Fruit fly (Drosophila melanogaster) Kc167 (cell line): ENCODE data around the gene CG9393.

Source experiments
- Myc ChIP-seq: fragments of >200 bp; optimal IDR thresholded peaks from 2 replicates; lab custom pipeline; 2017; ENCODE audit warnings: missing external identifiers
- Sin3A ChIP-seq: fragments of >200 bp; optimal IDR thresholded peaks from 2 replicates; lab custom pipeline; 2018; ENCODE audit warnings: missing external identifiers
- h ChIP-seq: fragments of >200 bp; optimal IDR thresholded peaks from 3 replicates; lab custom pipeline; 2018; ENCODE audit warnings: missing external identifiers
- insv ChIP-seq: fragments of >200 bp; optimal IDR thresholded peaks from 3 replicates; lab custom pipeline; 2018; ENCODE audit warnings: missing external identifiers
- psq ChIP-seq: fragments of >200 bp; optimal IDR thresholded peaks from 2 replicates; lab custom pipeline; 2017; ENCODE audit warnings: missing external identifiers
- ttk ChIP-seq: sonication (Bioruptor generic); optimal IDR thresholded peaks from 2 replicates; lab custom pipeline; 2017; ENCODE audit warnings: missing external identifiers

The CG9393 gene

DNA sequence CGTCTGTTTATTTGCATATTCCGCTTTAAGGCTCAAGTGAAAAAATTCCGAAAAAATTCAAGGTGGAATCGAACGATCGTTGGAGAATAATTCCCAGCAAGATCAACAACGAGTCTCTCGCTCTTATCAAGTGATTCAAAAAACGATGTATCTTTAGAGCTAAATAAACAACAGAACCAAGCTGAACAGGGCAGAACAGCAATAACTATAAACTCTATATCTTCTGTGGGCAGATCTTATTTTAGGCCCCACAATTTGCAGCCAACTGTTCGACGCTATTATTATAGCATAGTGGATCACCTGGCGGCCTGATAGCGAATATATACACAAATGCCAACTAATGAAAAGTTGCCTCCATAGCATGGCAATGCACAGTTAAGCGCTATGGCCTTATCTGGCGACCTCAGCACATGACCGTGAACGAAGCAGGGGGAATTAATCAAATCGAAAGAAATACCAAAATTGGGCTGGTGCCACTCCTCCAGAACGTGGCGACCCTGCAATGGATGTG lies 34.0 kb downstream of the CG9393 start:
- TF ChIP-seq psq (lab: Kevin White, UChicago) (no peak), Myc (lab: Kevin White, UChicago) (no peak), ttk (lab: Kevin White, UChicago) (no peak), h (lab: Kevin White, UChicago) (no peak), insv (lab: Kevin White, UChicago) (no peak), Sin3A (lab: Kevin White, UChicago) (no peak)

DNA sequence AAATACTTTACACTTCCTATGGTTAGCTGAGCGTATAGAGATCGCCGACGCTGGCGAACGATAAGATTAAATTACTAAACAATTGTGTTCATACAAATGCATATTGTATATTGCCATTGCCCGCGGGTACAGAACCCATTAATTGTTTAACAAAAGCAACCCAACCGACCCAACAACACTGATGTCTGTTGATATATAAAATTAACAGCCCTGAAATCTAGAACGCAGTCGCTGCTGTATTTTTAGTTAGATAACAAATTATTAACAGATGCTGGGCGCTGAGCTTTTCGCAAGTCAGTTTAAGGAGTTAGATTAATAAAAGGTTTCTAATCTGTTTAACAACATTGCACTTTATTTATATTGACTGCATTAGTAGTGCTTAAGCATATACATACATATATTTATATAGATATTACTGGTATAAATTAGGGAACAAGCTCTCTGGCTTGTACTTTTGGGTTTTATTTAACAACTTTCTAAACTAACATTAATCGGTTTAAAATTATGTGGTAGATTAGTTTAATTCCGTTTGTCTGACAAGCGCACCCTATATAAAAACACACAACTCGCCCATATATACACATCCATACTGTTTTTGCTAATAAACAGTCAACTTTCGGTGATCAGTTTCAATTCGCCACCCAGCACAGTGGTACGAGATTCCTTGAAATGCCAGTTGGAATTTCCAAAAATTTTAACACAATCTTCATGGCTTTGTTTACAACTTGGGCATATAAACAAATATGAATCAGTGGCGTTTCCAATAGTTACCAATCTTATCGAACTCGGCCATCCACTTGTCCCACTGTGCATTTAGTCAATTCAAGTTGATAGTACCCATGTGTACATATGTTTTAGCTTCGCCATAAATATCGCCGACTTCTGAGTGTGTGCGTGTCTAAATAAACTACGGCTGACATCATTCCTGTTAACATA lies 35.3 kb downstream of the CG9393 start:
- TF ChIP-seq ttk (lab: Kevin White, UChicago) = no peak
- no peak for TF ChIP-seq Sin3A (lab: Kevin White, UChicago)
- TF ChIP-seq psq (lab: Kevin White, UChicago) = no peak
- no peak for TF ChIP-seq Myc (lab: Kevin White, UChicago)
- no peak for TF ChIP-seq insv (lab: Kevin White, UChicago)

DNA sequence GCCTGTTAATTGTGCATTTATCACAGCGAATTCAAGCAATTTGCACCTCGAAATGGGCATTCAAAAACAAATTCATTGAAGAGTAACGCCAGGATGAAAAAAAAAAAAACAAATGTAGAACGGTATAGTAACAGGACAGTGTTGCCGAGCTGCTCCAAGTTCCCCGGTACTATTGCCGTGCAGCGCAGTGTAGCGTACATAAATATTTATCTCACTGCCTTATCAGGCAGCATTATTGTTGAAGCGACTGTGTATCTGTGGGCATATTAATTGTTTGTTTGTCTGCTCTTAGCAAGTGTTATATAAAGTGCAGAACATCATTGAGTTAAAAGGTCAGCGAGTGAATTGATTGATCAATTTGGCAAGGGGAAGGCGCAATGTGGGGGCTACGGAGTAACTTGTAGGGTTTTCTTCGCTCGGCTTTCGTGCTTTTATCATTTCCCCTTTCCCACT lies 47.0 kb downstream of the CG9393 start:
- TF ChIP-seq psq (lab: Kevin White, UChicago) (no peak), insv (lab: Kevin White, UChicago) (no peak), ttk (lab: Kevin White, UChicago) (no peak), Sin3A (lab: Kevin White, UChicago) (no peak), h (lab: Kevin White, UChicago) (no peak), Myc (lab: Kevin White, UChicago) (no peak)

DNA sequence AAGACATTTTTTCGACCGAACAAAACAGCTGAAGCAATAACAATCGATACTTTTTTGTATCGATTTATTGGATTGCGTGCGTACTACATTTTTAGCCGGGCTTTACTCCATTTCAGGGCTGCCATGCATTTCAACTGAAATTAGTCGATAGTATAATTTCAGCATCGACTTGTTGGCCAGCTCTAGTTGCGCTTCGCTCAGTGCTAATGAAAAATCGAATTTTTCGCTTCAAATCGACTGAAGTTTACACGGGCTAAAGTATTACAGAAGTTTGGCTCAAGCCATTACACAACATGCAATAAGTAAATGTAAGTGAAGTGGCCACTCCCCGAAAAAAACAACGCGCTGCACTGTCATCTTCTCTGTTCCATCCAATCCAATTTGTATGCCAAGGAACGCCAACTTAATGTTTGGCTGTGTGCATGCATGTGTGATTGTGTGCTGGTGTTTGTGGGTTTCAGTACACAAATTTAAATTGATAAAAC lies 47.6 kb downstream of the CG9393 start, which contains the start of the genes mRpL47, CG8176 and Kdm3:
TSS of gene mRpL47 (minus strand) at position 49 of the 485 bp plus-strand sequence.
TSS of gene CG8176 (plus strand) at position 148 of the 485 bp plus-strand sequence.
TSS of gene Kdm3 (plus strand) at position 148 of the 485 bp plus-strand sequence.
- no peak for TF ChIP-seq h (lab: Kevin White, UChicago)
- no peak for TF ChIP-seq Myc (lab: Kevin White, UChicago)
- no peak for TF ChIP-seq ttk (lab: Kevin White, UChicago)
- no peak for TF ChIP-seq insv (lab: Kevin White, UChicago)
- TF ChIP-seq Sin3A (lab: Kevin White, UChicago) = no peak
- no peak for TF ChIP-seq psq (lab: Kevin White, UChicago)

DNA sequence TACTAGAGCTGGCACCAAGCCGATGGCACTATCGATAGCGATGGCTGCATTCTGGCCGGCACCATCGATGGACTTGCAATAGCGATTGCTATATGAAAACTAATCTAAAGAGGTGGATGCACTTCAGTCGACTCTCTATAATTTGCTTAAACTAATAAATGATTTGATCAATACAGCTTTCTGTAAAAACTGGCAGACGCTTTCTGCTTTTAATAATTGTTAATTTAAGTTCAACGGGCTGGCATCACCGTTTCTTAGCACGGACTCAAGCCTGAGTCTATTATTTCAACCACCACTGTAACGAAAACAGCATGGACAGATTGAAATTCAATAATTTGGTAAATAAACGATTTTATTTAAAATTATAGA lies 50.4 kb downstream of the CG9393 start, which contains the start of the genes Ras85D and Rlb1:
TSS of gene Ras85D (minus strand) at position 16 of the 369 bp plus-strand sequence.
TSS of gene Rlb1 (plus strand) at position 276 of the 369 bp plus-strand sequence.
- TF ChIP-seq Myc (lab: Kevin White, UChicago) (no peak), insv (lab: Kevin White, UChicago) (no peak), ttk (lab: Kevin White, UChicago) (no peak), Sin3A (lab: Kevin White, UChicago) (no peak), psq (lab: Kevin White, UChicago) (no peak), h (lab: Kevin White, UChicago) (no peak)

- TF ChIP-seq insv (lab: Kevin White, UChicago) (no peak), ttk (lab: Kevin White, UChicago) (no peak), Sin3A (lab: Kevin White, UChicago) (no peak), psq (lab: Kevin White, UChicago) (no peak), Myc (lab: Kevin White, UChicago) (no peak), h (lab: Kevin White, UChicago) (no peak)
Observed at dm6 chr3R:9512193-9513051, 51.1 kb downstream of the CG9393 start.
